Worm (Caenorhabditis elegans): ENCODE data around the gene Y55F3AM.11.
A peak's percentile ranks its signal among the peaks of the same experiment; 100 is the strongest.

Y55F3AM.11 gene

ce11 chrIV:1055734-1056133 is 11.5 kb upstream of the Y55F3AM.11 start:
- TF ChIP-seq sptf-1 (tag; optimal IDR thresholded peaks at IDR 0.05) (no peak), F16B12.6 (tag; optimal IDR thresholded peaks at IDR 0.05) (no peak), ets-5 (GFP tag; IDR thresholded peaks at IDR 0.05) (no peak), hlh-17 (GFP tag; optimal IDR thresholded peaks at IDR 0.05; ENCODE audit: borderline replicate concordance) (no peak), lin-39 (tag; optimal IDR thresholded peaks at IDR 0.05) (no peak), lsy-2 (tag; optimal IDR thresholded peaks at IDR 0.05) (no peak), tlp-1 (tag; optimal IDR thresholded peaks at IDR 0.05) (no peak), fkh-10 (GFP tag; optimal IDR thresholded peaks at IDR 0.05) (no peak), unc-86 (tag; optimal IDR thresholded peaks at IDR 0.05) (no peak), ceh-8 (GFP tag; optimal IDR thresholded peaks at IDR 0.05) (no peak), mdl-1 (tag; optimal IDR thresholded peaks at IDR 0.05) (no peak), egl-27 (tag; optimal IDR thresholded peaks at IDR 0.05) (no peak), lin-35 (GFP tag; optimal IDR thresholded peaks at IDR 0.05) (no peak), elt-2 (tag; optimal IDR thresholded peaks at IDR 0.05) (no peak)

DNA sequence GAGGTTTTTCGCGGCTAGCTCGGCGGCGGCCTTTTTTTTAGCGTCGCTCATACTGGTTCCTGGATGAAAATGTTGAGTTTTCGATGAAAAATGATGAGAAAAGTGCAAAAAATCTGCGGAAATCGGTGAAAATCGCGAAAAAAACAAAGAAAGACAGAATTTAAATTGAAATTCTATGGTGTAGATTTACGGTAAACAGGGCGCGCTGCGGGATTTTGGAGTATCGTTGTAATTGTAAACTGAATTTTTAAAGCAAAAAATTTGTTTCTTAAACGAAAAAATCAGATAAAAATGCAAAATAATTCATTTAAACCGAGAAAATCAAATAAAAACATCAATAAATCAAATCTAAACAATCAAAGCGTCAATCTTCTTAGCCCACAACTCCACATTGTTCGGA is 10.5 kb upstream of the Y55F3AM.11 start, which contains the start of gene dcap-1:
dcap-1 (minus strand) TSS at position 59 of the 400 bp plus-strand sequence.
- TF ChIP-seq tbx-2 (tag; optimal IDR thresholded peaks at IDR 0.05), result peak; percentile 29
- TF ChIP-seq lin-15B (tag; optimal IDR thresholded peaks at IDR 0.05), result peak; percentile 2
- peak; percentile 45 for TF ChIP-seq C04F5.9 (tag; optimal IDR thresholded peaks at IDR 0.05)
- no peak for TF ChIP-seq elt-2 (tag; optimal IDR thresholded peaks at IDR 0.05)
- TF ChIP-seq nhr-19 (GFP tag; conservative IDR thresholded peaks at IDR 0.05), result 0 out of 2 replicates have a peak, but pooled peaks have one; percentile 20
- peak; percentile 46 to 59 for TF ChIP-seq lin-35 (GFP tag; optimal IDR thresholded peaks at IDR 0.05)
- peak; percentile 19 for TF ChIP-seq snpc-4 (tag; optimal IDR thresholded peaks at IDR 0.05)
- TF ChIP-seq fkh-4 (tag; optimal IDR thresholded peaks at IDR 0.05; ENCODE audit: borderline replicate concordance), result no peak
- TF ChIP-seq isw-1 (GFP tag; IDR thresholded peaks at IDR 0.05), result peak; percentile 20; the same call in 1 of the 2 replicates
- TF ChIP-seq Y116A8C.19 (tag; optimal IDR thresholded peaks at IDR 0.05; ENCODE audit: borderline replicate concordance), result no peak
- TF ChIP-seq nhr-20 (tag; optimal IDR thresholded peaks at IDR 0.05), result peak; percentile 2
- TF ChIP-seq alr-1 (tag; optimal IDR thresholded peaks at IDR 0.05; ENCODE audit: borderline replicate concordance), result no peak
- peak; percentile 21 for TF ChIP-seq blmp-1 (tag; optimal IDR thresholded peaks at IDR 0.05)
- TF ChIP-seq unc-86 (tag; optimal IDR thresholded peaks at IDR 0.05), result no peak
- TF ChIP-seq rnt-1 (tag; optimal IDR thresholded peaks at IDR 0.05), result peak; percentile 6
- peak; percentile 74 for TF ChIP-seq nhr-85 (tag)
- no peak for TF ChIP-seq ztf-11 (tag; optimal IDR thresholded peaks at IDR 0.05)
- no peak for TF ChIP-seq nhr-12 (tag; optimal IDR thresholded peaks at IDR 0.05)
- TF ChIP-seq snu-23 (GFP tag; optimal IDR thresholded peaks at IDR 0.05), result peak; percentile 53
- peak; percentile 51 for TF ChIP-seq nhr-47 (tag; optimal IDR thresholded peaks at IDR 0.05)
- peak; percentile 31 for TF ChIP-seq swsn-7 (tag; optimal IDR thresholded peaks at IDR 0.05)
- peak; percentile 7 for TF ChIP-seq aly-2 (tag; optimal IDR thresholded peaks at IDR 0.05)
- TF ChIP-seq dpl-1 (GFP tag; optimal IDR thresholded peaks at IDR 0.05), result peak; percentile 26 to 62 (median 47)
- peak; percentile 49 to 69 for TF ChIP-seq lsy-2 (tag; optimal IDR thresholded peaks at IDR 0.05)
- peak in 2 of 3 experiments; percentile 36 to 53 for TF ChIP-seq ceh-82 (tag; optimal IDR thresholded peaks at IDR 0.05)
- TF ChIP-seq xbp-1 (tag; optimal IDR thresholded peaks at IDR 0.05), result peak; percentile 37
- TF ChIP-seq C16A3.4 (tag; optimal IDR thresholded peaks at IDR 0.05), result peak; percentile 12
- TF ChIP-seq efl-1 (optimal IDR thresholded peaks at IDR 0.05), result peak; percentile 48 to 63
- TF ChIP-seq efl-1 (GFP tag; optimal IDR thresholded peaks at IDR 0.05 in 1 of 2), result peak; percentile 60 to 91
- TF ChIP-seq elt-3 (tag; optimal IDR thresholded peaks at IDR 0.05), result no peak

DNA sequence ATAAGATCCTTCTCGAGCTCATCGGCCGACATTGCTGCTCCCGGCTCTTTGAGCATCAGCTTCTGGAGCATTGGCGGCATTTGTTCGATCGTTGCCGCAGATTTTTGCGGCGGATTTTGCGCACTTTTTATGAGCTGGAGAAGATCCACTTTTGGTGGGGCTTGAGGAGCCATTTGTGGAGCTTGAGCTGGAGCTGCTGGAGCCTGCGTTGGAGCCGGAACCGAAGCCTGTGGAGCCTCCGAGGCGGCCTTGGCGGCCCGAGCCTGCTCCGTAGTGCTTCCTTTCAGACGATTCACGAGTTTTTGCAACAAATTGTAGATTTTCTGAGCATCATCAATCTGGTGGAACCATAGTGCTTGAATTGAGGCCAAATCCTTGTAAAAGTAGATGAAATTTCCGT is 9.8 kb upstream of the Y55F3AM.11 start:
- TF ChIP-seq efl-1 (optimal IDR thresholded peaks at IDR 0.05), result no peak
- peak in 1 of 2 experiments; percentile 10 for TF ChIP-seq efl-1 (GFP tag; optimal IDR thresholded peaks at IDR 0.05 in 1 of 2)
- TF ChIP-seq fkh-8 (tag; optimal IDR thresholded peaks at IDR 0.05), result no peak
